Worm (Caenorhabditis elegans) whole organism, young adult: ENCODE results near the gene idpp-13.

Source experiments
- Y56A3A.18 ChIP-seq: fragments of 200-800 bp; sonication (Bioruptor generic); IDR thresholded peaks from 2 replicates; pipeline ENCODE4 v1.3.6; 2022; ENCODE audit warnings: missing genetic modification reagents, missing genetic modification characterization, missing compliant biosample characterization
- bed-2 ChIP-seq: fragments of 200-800 bp; sonication (Bioruptor generic); IDR thresholded peaks from 2 replicates; pipeline ENCODE4 v1.3.6; 2022; ENCODE audit warnings: missing genetic modification reagents, missing genetic modification characterization, missing compliant biosample characterization
- fkh-3 ChIP-seq: sonication (generic microtip); optimal IDR thresholded peaks from 2 replicates; lab custom pipeline; 2016; ENCODE audit warnings: mild to moderate bottlenecking, missing genetic modification characterization, missing compliant biosample characterization
- snpc-3.4 ChIP-seq: sonication (generic microtip); optimal IDR thresholded peaks from 2 replicates; lab custom pipeline; 2017; ENCODE audit warnings: missing genetic modification characterization, mild to moderate bottlenecking, missing compliant biosample characterization, antibody characterized with exemption, moderate library complexity, missing genotype, missing genetic modification reagents
- xnd-1 ChIP-seq: sonication (generic microtip); optimal IDR thresholded peaks from 2 replicates; lab custom pipeline; 2016; ENCODE audit warnings: missing genotype, missing genetic modification reagents, missing genetic modification characterization, missing compliant biosample characterization

DNA sequence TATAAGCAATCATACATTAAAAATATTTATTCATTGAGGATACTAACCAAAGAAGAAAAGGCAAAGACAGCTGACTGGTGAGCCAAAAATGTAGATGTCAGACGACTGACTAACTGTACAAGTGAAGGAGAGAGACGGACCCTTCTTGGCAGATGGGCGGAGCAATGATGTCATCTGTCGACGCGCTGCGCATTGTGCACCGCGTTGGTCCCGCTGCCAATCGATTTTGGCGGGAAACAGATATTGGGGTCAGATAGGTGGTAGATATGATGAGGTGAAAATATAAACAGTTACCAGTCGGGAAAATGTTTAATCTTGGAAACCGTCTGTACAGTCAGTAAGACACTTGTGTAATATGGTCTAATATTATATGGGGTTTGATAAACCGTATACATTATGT is 46.9 kb downstream of the idpp-13 start, which contains the start of gene T24C4.2:
- TF ChIP-seq Y56A3A.18 (GFP tag; lab: Robert Waterston, UW) (no peak), xnd-1 (tag; lab: Kevin White, UChicago) (no peak), bed-2 (GFP tag; lab: Robert Waterston, UW) (no peak), fkh-3 (tag; lab: Kevin White, UChicago) (no peak), snpc-3.4 (no peak)
